Worm (Caenorhabditis elegans) whole organism, young adult: ENCODE measurements around the gene W01B6.6.

Experiments used
- B0336.3 ChIP-seq: fragments of 200-800 bp; sonication (Bioruptor generic); IDR thresholded peaks from 2 replicates; pipeline ENCODE4 v1.3.6; 2022; ENCODE audit warnings: missing genetic modification characterization, missing compliant biosample characterization
- C06A6.2 ChIP-seq: fragments of 200-800 bp; sonication (Bioruptor generic); conservative IDR thresholded peaks from 2 replicates; pipeline ENCODE4 v1.3.6; 2022; ENCODE audit warnings: missing genetic modification characterization, missing compliant biosample characterization
- F33H1.4 ChIP-seq: fragments of 200-800 bp; sonication (Bioruptor generic); IDR thresholded peaks from 2 replicates; pipeline ENCODE4 v1.3.6; 2022; ENCODE audit warnings: missing genetic modification reagents, missing genetic modification characterization, missing compliant biosample characterization
- F37B4.10 ChIP-seq: fragments of 200-800 bp; sonication (Bioruptor generic); IDR thresholded peaks from 2 replicates; pipeline ENCODE4 v1.3.6; 2022; ENCODE audit warnings: missing genetic modification characterization, missing compliant biosample characterization
- F39B2.1 ChIP-seq: fragments of 200-800 bp; sonication (Bioruptor generic); IDR thresholded peaks from 2 replicates; pipeline ENCODE4 v1.3.6; 2022; ENCODE audit warnings: missing genetic modification reagents, missing genetic modification characterization, missing compliant biosample characterization
- T07F8.4 ChIP-seq: sonication (generic microtip); optimal IDR thresholded peaks from 2 replicates; lab custom pipeline; 2016; ENCODE audit warnings: mild to moderate bottlenecking, missing genetic modification characterization, moderate library complexity, missing compliant biosample characterization
- Y79H2A.3 ChIP-seq: fragments of 200-800 bp; sonication (Bioruptor generic); conservative IDR thresholded peaks from 2 replicates; pipeline ENCODE4 v1.3.6; 2022; ENCODE audit warnings: missing genetic modification reagents, missing genetic modification characterization, missing compliant biosample characterization
- akir-1 ChIP-seq: fragments of 200-800 bp; sonication (Bioruptor generic); optimal IDR thresholded peaks from 2 replicates; lab custom pipeline; 2018; ENCODE audit warnings: mild to moderate bottlenecking, missing genetic modification characterization, moderate library complexity, missing compliant biosample characterization
- ccch-3 ChIP-seq: fragments of 200-800 bp; sonication (Bioruptor generic); optimal IDR thresholded peaks from 2 replicates; lab custom pipeline; 2018; ENCODE audit warnings: mild to moderate bottlenecking, missing genetic modification characterization, missing compliant biosample characterization
- ceh-58 ChIP-seq: fragments of 200-800 bp; sonication (Bioruptor generic); IDR thresholded peaks from 2 replicates; pipeline ENCODE4 v1.3.6; 2022; ENCODE audit warnings: missing genetic modification characterization, missing compliant biosample characterization
- ceh-91 ChIP-seq: fragments of 200-800 bp; sonication (Bioruptor generic); IDR thresholded peaks from 2 replicates; pipeline ENCODE4 v1.3.6; 2022; ENCODE audit warnings: missing genetic modification reagents, missing genetic modification characterization, missing compliant biosample characterization
- dox-1 ChIP-seq: fragments of 200-800 bp; sonication (Bioruptor generic); IDR thresholded peaks from 2 replicates; pipeline ENCODE4 v1.3.6; 2022; ENCODE audit warnings: missing genetic modification reagents, missing genetic modification characterization, missing compliant biosample characterization
- dpff-1 ChIP-seq: sonication (generic microtip); optimal IDR thresholded peaks from 2 replicates; lab custom pipeline; 2017; ENCODE audit warnings: mild to moderate bottlenecking, missing genetic modification characterization, missing compliant biosample characterization
- efl-1 ChIP-seq: fragments of 150-350 bp; optimal IDR thresholded peaks from 2 replicates; lab custom pipeline; 2014; ENCODE audit warnings: missing biosample characterization, missing genetic modification reagents, missing genetic modification characterization
- egl-18 ChIP-seq: fragments of 200-800 bp; sonication (Bioruptor generic); IDR thresholded peaks from 2 replicates; pipeline ENCODE4 v1.3.6; 2022; ENCODE audit warnings: missing genetic modification reagents, missing genetic modification characterization, missing compliant biosample characterization
- egl-44 ChIP-seq: fragments of 200-800 bp; sonication (Bioruptor generic); IDR thresholded peaks from 2 replicates; pipeline ENCODE4 v1.3.6; 2022; ENCODE audit warnings: missing genetic modification reagents, missing genetic modification characterization, missing compliant biosample characterization
- egrh-3 ChIP-seq: fragments of 200-800 bp; sonication (Bioruptor generic); IDR thresholded peaks from 2 replicates; pipeline ENCODE4 v1.3.6; 2022; ENCODE audit warnings: missing genetic modification reagents, missing genetic modification characterization, missing compliant biosample characterization
- ekl-4 ChIP-seq: fragments of 200-800 bp; sonication (Bioruptor generic); IDR thresholded peaks from 2 replicates; pipeline ENCODE4 v1.3.6; 2022; ENCODE audit warnings: missing genetic modification reagents, missing genetic modification characterization, missing compliant biosample characterization
- fkh-3 ChIP-seq: sonication (generic microtip); optimal IDR thresholded peaks from 2 replicates; lab custom pipeline; 2016; ENCODE audit warnings: mild to moderate bottlenecking, missing genetic modification characterization, missing compliant biosample characterization
- gei-17 ChIP-seq: fragments of 200-800 bp; sonication (Bioruptor generic); optimal IDR thresholded peaks from 2 replicates; lab custom pipeline; 2018; ENCODE audit warnings: mild to moderate bottlenecking, missing genetic modification characterization, missing compliant biosample characterization
- him-1 ChIP-seq: sonication (generic microtip); optimal IDR thresholded peaks from 2 replicates; lab custom pipeline; 2016; ENCODE audit warnings: missing genotype, missing genetic modification reagents, missing genetic modification characterization, missing compliant biosample characterization
- hmg-20 ChIP-seq: fragments of 200-800 bp; sonication (Bioruptor generic); IDR thresholded peaks from 2 replicates; pipeline ENCODE4 v1.3.6; 2022; ENCODE audit warnings: missing genetic modification reagents, missing genetic modification characterization, missing compliant biosample characterization
- hsf-1 ChIP-seq: fragments of 200-800 bp; sonication (Bioruptor generic); IDR thresholded peaks from 2 replicates; pipeline ENCODE4 v1.3.6; 2022; ENCODE audit warnings: missing genetic modification reagents, missing genetic modification characterization, missing compliant biosample characterization
- let-526 ChIP-seq: fragments of 200-800 bp; sonication (Bioruptor generic); IDR thresholded peaks from 2 replicates; pipeline ENCODE4 v1.3.6; 2022; ENCODE audit warnings: missing genetic modification reagents, missing genetic modification characterization, missing compliant biosample characterization
- let-607 ChIP-seq, 2 experiments: fragments of 200-800 bp in 1 of 2; sonication (Bioruptor generic) in 1 of 2; sonication (generic microtip) in 1 of 2; optimal IDR thresholded peaks; 2 replicates each; lab custom pipeline; 2016 to 2018; ENCODE audit warnings: mild to moderate bottlenecking in 2 of 2, missing compliant biosample characterization in 2 of 2, missing genetic modification characterization in 2 of 2, moderate library complexity in 2 of 2, missing genotype in 1 of 2
- lin-35 ChIP-seq, 3 experiments: fragments of 150-350 bp in 2 of 3; sonication (generic microtip) in 1 of 3; optimal IDR thresholded peaks; 2 replicates each; lab custom pipeline; 2014 to 2018; ENCODE audit warnings: missing biosample characterization in 3 of 3, missing genetic modification characterization in 3 of 3, missing genetic modification reagents in 3 of 3
- lir-1 ChIP-seq: fragments of 200-800 bp; sonication (Bioruptor generic); conservative IDR thresholded peaks from 2 replicates; pipeline ENCODE4 v1.3.6; 2022; ENCODE audit warnings: missing genetic modification reagents, missing genetic modification characterization, missing compliant biosample characterization
- mcd-1 ChIP-seq: fragments of 200-800 bp; sonication (Bioruptor generic); IDR thresholded peaks from 2 replicates; pipeline ENCODE4 v1.3.6; 2022; ENCODE audit warnings: missing genetic modification reagents, missing genetic modification characterization, missing compliant biosample characterization
- mxl-1 ChIP-seq: sonication (generic microtip); optimal IDR thresholded peaks from 2 replicates; lab custom pipeline; 2016; ENCODE audit warnings: missing genetic modification characterization, missing compliant biosample characterization
- nfya-1 ChIP-seq: sonication (generic microtip); optimal IDR thresholded peaks from 2 replicates; lab custom pipeline; 2017; ENCODE audit warnings: antibody characterized with exemption, missing compliant biosample characterization, missing genetic modification characterization, borderline replicate concordance; ENCODE audit not compliant: insufficient read depth
- pha-4 ChIP-seq: fragments of 150-350 bp; sonication (generic microtip); optimal IDR thresholded peaks from 2 replicates; lab custom pipeline; 2014; ENCODE audit warnings: missing biosample characterization, missing genetic modification reagents, missing genetic modification characterization
- rcor-1 ChIP-seq: fragments of 200-800 bp; sonication (Bioruptor generic); IDR thresholded peaks from 2 replicates; pipeline ENCODE4 v1.3.6; 2022; ENCODE audit warnings: missing genetic modification reagents, missing genetic modification characterization, missing compliant biosample characterization
- repo-1 ChIP-seq: sonication (generic microtip); optimal IDR thresholded peaks from 2 replicates; lab custom pipeline; 2017; ENCODE audit warnings: mild to moderate bottlenecking, missing genetic modification characterization, missing compliant biosample characterization
- somi-1 ChIP-seq: fragments of 200-800 bp; sonication (Bioruptor generic); optimal IDR thresholded peaks from 2 replicates; lab custom pipeline; 2018; ENCODE audit warnings: mild to moderate bottlenecking, missing genetic modification characterization, missing compliant biosample characterization
- tbp1 ChIP-seq: fragments of 200-800 bp; sonication (Bioruptor generic); optimal IDR thresholded peaks from 2 replicates; lab custom pipeline; 2018; ENCODE audit warnings: mild to moderate bottlenecking, missing genetic modification characterization, missing compliant biosample characterization
- tlf-1 ChIP-seq: fragments of 200-800 bp; sonication (Bioruptor generic); optimal IDR thresholded peaks from 2 replicates; lab custom pipeline; 2018; ENCODE audit warnings: mild to moderate bottlenecking, missing genetic modification characterization, missing compliant biosample characterization
- unc-130 ChIP-seq: sonication (generic microtip); optimal IDR thresholded peaks from 2 replicates; lab custom pipeline; 2016; ENCODE audit warnings: missing genetic modification reagents, missing genetic modification characterization, missing compliant biosample characterization
- zfh-2 ChIP-seq: fragments of 200-800 bp; sonication (Bioruptor generic); conservative IDR thresholded peaks from 2 replicates; pipeline ENCODE4 v1.3.6; 2022; ENCODE audit warnings: missing genetic modification reagents, missing genetic modification characterization, missing compliant biosample characterization
- ztf-18 ChIP-seq: sonication (generic microtip); optimal IDR thresholded peaks from 2 replicates; lab custom pipeline; 2016; ENCODE audit warnings: missing genotype, mild to moderate bottlenecking, missing genetic modification characterization, missing compliant biosample characterization
- ztf-22 ChIP-seq: fragments of 200-800 bp; sonication (Bioruptor generic); optimal IDR thresholded peaks from 2 replicates; lab custom pipeline; 2018; ENCODE audit warnings: mild to moderate bottlenecking, missing genetic modification characterization, moderate library complexity, missing compliant biosample characterization
- ztf-28 ChIP-seq: fragments of 200-800 bp; sonication (Bioruptor generic); IDR thresholded peaks from 2 replicates; pipeline ENCODE4 v1.3.6; 2022; ENCODE audit warnings: missing genetic modification reagents, missing genetic modification characterization, missing compliant biosample characterization
- ztf-3 ChIP-seq: fragments of 200-800 bp; sonication (Bioruptor generic); optimal IDR thresholded peaks from 2 replicates; lab custom pipeline; 2018; ENCODE audit warnings: mild to moderate bottlenecking, missing genetic modification characterization, missing compliant biosample characterization

The W01B6.6 gene

DNA sequence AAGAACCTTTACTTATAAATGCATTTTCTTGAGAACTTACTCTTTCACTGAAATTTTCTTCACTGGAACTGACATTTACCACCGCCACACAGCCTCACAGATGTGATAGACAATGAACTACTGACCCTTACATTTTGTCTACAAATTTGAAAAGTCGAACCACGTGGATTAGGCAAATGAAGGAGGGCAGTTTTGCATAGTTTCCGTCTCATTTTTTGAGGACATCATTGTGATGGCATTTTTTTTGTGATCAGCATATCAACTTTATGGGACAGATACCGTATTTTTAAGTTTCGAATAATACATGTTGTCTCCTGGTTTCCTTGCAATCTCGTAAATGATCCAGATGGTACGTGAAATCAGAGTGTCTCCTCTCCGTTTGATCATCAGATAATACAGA, 8.4 kb upstream of the W01B6.6 start, which contains the start of gene W01B6.3:
TSS of gene W01B6.3 (minus strand) at position 101 of the 400 bp plus-strand sequence.
- TF ChIP-seq hsf-1 (GFP tag; lab: Robert Waterston, UW) (no peak), ekl-4 (no peak), repo-1 (tag; lab: Kevin White, UChicago) (no peak), ceh-91 (GFP tag; lab: Robert Waterston, UW) (no peak), gei-17 (no peak), ztf-22 (no peak), nfya-1 (tag; lab: Kevin White, UChicago) (no peak), him-1 (tag; lab: Kevin White, UChicago) (no peak)
- TF ChIP-seq, all 124 proteins: peak for 0

DNA sequence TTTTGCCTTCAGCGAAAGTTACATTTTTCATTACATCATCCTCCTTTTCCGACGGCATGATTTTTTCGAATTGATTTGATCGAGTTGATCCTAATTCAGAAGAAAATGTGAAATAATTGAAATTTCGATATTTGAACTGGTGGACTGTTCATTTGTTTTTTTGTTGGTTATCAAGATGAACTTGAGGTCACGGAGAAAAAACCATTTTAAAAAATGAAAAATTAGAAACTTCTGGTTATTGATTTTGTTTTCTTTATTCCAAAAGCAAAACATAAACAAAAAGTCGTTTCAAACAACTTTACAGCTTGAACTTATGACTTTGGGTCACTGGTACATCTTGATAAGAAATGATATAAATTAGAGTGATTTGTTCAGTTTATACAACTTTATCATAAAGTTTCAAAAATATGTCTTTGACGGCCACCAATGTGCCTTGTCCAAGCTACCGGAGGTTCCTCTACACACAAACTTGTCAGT, 5.8 kb upstream of the W01B6.6 start, which contains the start of the genes ttbk-4 and W01B6.4:
TSS of gene ttbk-4 (minus strand) at position 101 of the 477 bp plus-strand sequence.
TSS of gene W01B6.4 (plus strand) at position 427 of the 477 bp plus-strand sequence.
- TF ChIP-seq unc-130 (GFP tag; lab: Kevin White, UChicago) (no peak), ztf-3 (GFP tag; lab: Kevin White, UChicago) (no peak), pha-4 (tag; lab: Kevin White, UChicago) (no peak), akir-1 (GFP tag; lab: Kevin White, UChicago) (no peak), tlf-1 (no peak), C06A6.2 (no peak), B0336.3 (GFP tag; lab: Robert Waterston, UW) (no peak)

DNA sequence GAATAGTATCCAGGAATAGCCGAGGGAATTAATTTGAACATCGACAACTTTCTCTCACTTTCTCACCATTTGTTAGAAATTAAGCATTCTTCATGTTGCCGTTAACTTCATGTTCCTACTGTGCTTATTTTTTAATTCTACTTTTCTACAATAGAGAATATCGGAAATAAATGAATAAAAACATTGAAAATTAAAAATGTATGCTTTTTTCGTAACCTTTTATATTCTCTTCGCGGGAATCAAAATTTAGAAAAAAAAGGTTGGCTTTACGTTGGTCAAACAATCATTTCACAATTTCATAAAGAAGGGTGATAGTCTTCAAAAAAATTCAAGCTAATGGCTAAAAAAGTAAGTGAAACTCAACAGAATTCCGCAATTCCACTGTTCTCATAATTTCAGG, 5.0 kb upstream of the W01B6.6 start, which contains the start of gene W01B6.5:
TSS of gene W01B6.5 (plus strand) at position 301 of the 400 bp plus-strand sequence.
- no peak for TF ChIP-seq efl-1 (GFP tag; lab: Kevin White, UChicago)
- no peak for TF ChIP-seq tbp1 (GFP tag; lab: Kevin White, UChicago)
- TF ChIP-seq ztf-3 (GFP tag; lab: Kevin White, UChicago), result no peak
- TF ChIP-seq ccch-3, result no peak
- no peak for TF ChIP-seq F33H1.4 (GFP tag; lab: Robert Waterston, UW)
- TF ChIP-seq zfh-2 (GFP tag; lab: Robert Waterston, UW), result no peak
- TF ChIP-seq pha-4 (tag; lab: Kevin White, UChicago), result no peak
- TF ChIP-seq mcd-1, result no peak
- no peak for TF ChIP-seq mxl-1 (tag; lab: Kevin White, UChicago)
- no peak for TF ChIP-seq F37B4.10
- TF ChIP-seq rcor-1 (GFP tag; lab: Robert Waterston, UW), result no peak
- no peak for TF ChIP-seq egrh-3 (GFP tag; lab: Robert Waterston, UW)

DNA sequence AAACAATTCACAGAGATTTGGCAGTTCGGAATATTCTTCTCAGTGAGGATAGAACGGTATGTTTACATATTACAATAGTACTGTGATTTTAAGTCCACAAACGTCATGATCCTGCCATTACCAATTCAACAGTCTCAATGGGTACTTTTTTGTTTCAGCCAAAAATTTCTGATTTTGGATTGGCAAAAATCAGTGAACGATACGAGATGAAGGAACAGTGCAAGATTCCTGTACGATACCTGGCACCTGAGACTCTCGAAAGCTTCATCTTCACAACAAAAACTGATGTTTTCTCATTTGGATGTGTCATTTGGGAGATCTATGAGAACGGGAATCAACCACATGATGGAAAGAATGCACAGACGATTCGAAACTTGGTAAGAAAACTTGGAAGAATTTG, 2.9 kb upstream of the W01B6.6 start:
- TF ChIP-seq let-607 (tag; optimal IDR thresholded peaks at IDR 0.05; lab: Kevin White, UChicago) (no peak), egl-18 (GFP tag; lab: Robert Waterston, UW) (no peak), fkh-3 (no peak), egl-44 (GFP tag; lab: Robert Waterston, UW) (no peak)

DNA sequence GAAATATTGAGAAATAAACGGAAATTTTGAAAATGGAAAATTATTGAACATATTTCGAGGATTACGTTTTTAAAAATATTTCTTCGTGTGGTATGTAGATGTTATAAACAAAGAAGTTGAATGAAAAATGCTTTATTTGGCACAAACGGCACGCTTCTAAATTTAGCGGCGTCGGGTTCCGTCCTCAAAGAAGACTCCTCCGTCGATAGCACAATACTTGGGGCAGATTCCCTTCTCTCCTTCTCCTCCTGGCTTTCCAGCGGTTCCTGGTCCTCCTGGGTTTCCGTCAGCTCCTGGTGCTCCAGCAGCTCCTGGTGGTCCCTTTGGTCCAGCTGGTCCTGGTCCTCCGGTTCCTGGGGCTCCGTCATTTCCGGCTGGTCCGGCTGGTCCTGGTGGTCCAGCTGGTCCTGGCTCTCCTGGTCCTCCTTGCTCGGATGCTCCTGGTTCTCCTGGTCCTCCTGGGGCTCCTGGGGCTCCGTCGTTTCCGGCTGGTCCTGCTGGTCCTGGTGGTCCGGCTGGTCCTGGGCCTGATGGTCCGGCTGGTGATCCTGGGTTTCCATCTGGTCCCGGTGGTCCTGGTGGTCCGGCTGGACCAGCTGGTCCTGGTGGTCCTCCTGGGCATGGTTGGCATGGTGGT, 3.5 kb downstream of the W01B6.6 start, which contains the start of gene W01B6.8:
TSS of gene W01B6.8 (minus strand) at position 51 of the 637 bp plus-strand sequence.
- no peak for TF ChIP-seq ceh-58 (GFP tag; lab: Robert Waterston, UW)
- no peak for TF ChIP-seq ztf-28 (GFP tag; lab: Robert Waterston, UW)
- peak; percentile 99 for TF ChIP-seq egrh-3 (GFP tag; lab: Robert Waterston, UW)
- no peak for TF ChIP-seq Y79H2A.3 (GFP tag; lab: Robert Waterston, UW)
- no peak for TF ChIP-seq T07F8.4 (tag; lab: Kevin White, UChicago)
- TF ChIP-seq F39B2.1 (GFP tag; lab: Robert Waterston, UW), result no peak
- no peak for TF ChIP-seq tlf-1
- no peak for TF ChIP-seq ztf-18 (tag; lab: Kevin White, UChicago)
- peak; percentile 35; the same call in 1 of the 2 replicates for TF ChIP-seq dox-1 (GFP tag; lab: Robert Waterston, UW)
- no peak for TF ChIP-seq somi-1
- 0 out of 2 replicates have a peak, but pooled peaks have one; percentile 7 for TF ChIP-seq lir-1 (GFP tag; lab: Robert Waterston, UW)
- no peak for TF ChIP-seq let-526 (GFP tag; lab: Robert Waterston, UW)
- TF ChIP-seq hmg-20 (GFP tag; lab: Robert Waterston, UW), result no peak
- TF ChIP-seq dpff-1 (tag; lab: Kevin White, UChicago), result no peak
- no peak for TF ChIP-seq lin-35 (GFP tag; optimal IDR thresholded peaks at IDR 0.05; lab: Kevin White, UChicago)
- no peak for TF ChIP-seq pha-4 (tag; lab: Kevin White, UChicago)
